Fruit fly (Drosophila melanogaster) whole organism, embryonic: Measurements from ENCODE around the gene TbCMF46.

Experiments
- Asciz ChIP-seq: fragments of 200-800 bp; sonication (Bioruptor generic); optimal IDR thresholded peaks from 2 replicates; lab custom pipeline; 2017; ENCODE audit warnings: missing biosample characterization, mild to moderate bottlenecking, missing genetic modification characterization, missing genetic modification reagents
- B-H2 ChIP-seq: fragments of 200-800 bp; sonication (Bioruptor generic); optimal IDR thresholded peaks from 2 replicates; lab custom pipeline; 2018; ENCODE audit warnings: missing biosample characterization, mild to moderate bottlenecking, missing genetic modification characterization
- BEAF-32 ChIP-seq: fragments of 200-800 bp; sonication (Bioruptor generic); optimal IDR thresholded peaks from 3 replicates; lab custom pipeline; 2017; ENCODE audit warnings: missing biosample characterization, missing genetic modification characterization, mild to moderate bottlenecking, moderate library complexity, missing genetic modification reagents
- CG1024 ChIP-seq: fragments of 200-800 bp; sonication (Bioruptor generic); IDR thresholded peaks from 2 replicates; pipeline ENCODE4 v1.3.6; 2022; ENCODE audit warnings: missing biosample characterization, missing genetic modification characterization
- CG11247 ChIP-seq: fragments of 200-800 bp; sonication (Bioruptor generic); IDR thresholded peaks from 2 replicates; pipeline ENCODE4 v1.3.6; 2022; ENCODE audit warnings: missing biosample characterization, missing genetic modification characterization
- CG11504 ChIP-seq: fragments of 200-800 bp; sonication (Bioruptor generic); optimal IDR thresholded peaks from 3 replicates; lab custom pipeline; 2019; ENCODE audit warnings: missing biosample characterization, mild to moderate bottlenecking, missing genetic modification characterization, moderate library complexity
- CG11695 ChIP-seq: fragments of 200-800 bp; sonication (Bioruptor generic); IDR thresholded peaks from 3 replicates; pipeline ENCODE4 v1.3.6; 2022; ENCODE audit warnings: missing biosample characterization, missing genetic modification characterization
- CG12744 ChIP-seq: fragments of 200-800 bp; sonication (Bioruptor generic); optimal IDR thresholded peaks from 2 replicates; lab custom pipeline; 2016; ENCODE audit warnings: missing biosample characterization, missing genetic modification characterization
- CG15514 ChIP-seq: fragments of 200-800 bp; sonication (Bioruptor generic); optimal IDR thresholded peaks from 3 replicates; lab custom pipeline; 2017; ENCODE audit warnings: missing biosample characterization, missing genetic modification characterization, mild to moderate bottlenecking, moderate library complexity, missing genetic modification reagents
- CG17186 ChIP-seq: fragments of 200-800 bp; sonication (Bioruptor generic); optimal IDR thresholded peaks from 3 replicates; lab custom pipeline; 2017; ENCODE audit warnings: missing biosample characterization, missing genetic modification reagents, missing genetic modification characterization
- CG2875 ChIP-seq: fragments of 200-800 bp; sonication (Bioruptor generic); optimal IDR thresholded peaks from 2 replicates; lab custom pipeline; 2017; ENCODE audit warnings: missing biosample characterization, mild to moderate bottlenecking, missing genetic modification characterization, missing genetic modification reagents
- CG31365 ChIP-seq: fragments of 200-800 bp; sonication (Bioruptor generic); optimal IDR thresholded peaks from 2 replicates; lab custom pipeline; 2018; ENCODE audit warnings: missing biosample characterization, mild to moderate bottlenecking, missing genetic modification characterization
- CG31388 ChIP-seq: fragments of 200-800 bp; sonication (Bioruptor generic); optimal IDR thresholded peaks from 2 replicates; lab custom pipeline; 2016; ENCODE audit warnings: missing biosample characterization, missing genetic modification characterization
- CG3163 ChIP-seq: fragments of 200-800 bp; sonication (Bioruptor generic); optimal IDR thresholded peaks from 3 replicates; lab custom pipeline; 2016; ENCODE audit warnings: missing biosample characterization, missing genetic modification characterization
- CG34224 ChIP-seq: fragments of 200-800 bp; sonication (Bioruptor generic); IDR thresholded peaks from 3 replicates; pipeline ENCODE4 v1.3.6; 2022; ENCODE audit warnings: missing biosample characterization, missing genetic modification characterization; ENCODE audit not compliant: partially characterized antibody
- CG4707 ChIP-seq: fragments of 200-800 bp; sonication (Bioruptor generic); optimal IDR thresholded peaks from 2 replicates; lab custom pipeline; 2018; ENCODE audit warnings: missing biosample characterization, mild to moderate bottlenecking, missing genetic modification characterization, moderate library complexity
- CG5245 ChIP-seq: fragments of 200-800 bp; sonication (Bioruptor generic); optimal IDR thresholded peaks from 3 replicates; lab custom pipeline; 2016; ENCODE audit warnings: missing biosample characterization, missing genetic modification characterization
- CG8944 ChIP-seq: fragments of 200-800 bp; sonication (Bioruptor generic); optimal IDR thresholded peaks from 3 replicates; lab custom pipeline; 2016; ENCODE audit warnings: missing biosample characterization, missing genetic modification characterization
- CG9609 ChIP-seq: fragments of 200-800 bp; sonication (Bioruptor generic); optimal IDR thresholded peaks from 3 replicates; lab custom pipeline; 2016; ENCODE audit warnings: missing biosample characterization, missing genetic modification characterization
- CG9727 ChIP-seq: fragments of 200-800 bp; sonication (Bioruptor generic); optimal IDR thresholded peaks from 3 replicates; lab custom pipeline; 2017; ENCODE audit warnings: missing biosample characterization, mild to moderate bottlenecking, missing genetic modification characterization
- CG9876 ChIP-seq: fragments of 200-800 bp; sonication (Bioruptor generic); optimal IDR thresholded peaks from 2 replicates; lab custom pipeline; 2016; ENCODE audit warnings: missing biosample characterization, missing genetic modification characterization
- CHES-1-like ChIP-seq: fragments of 200-800 bp; sonication (Bioruptor generic); optimal IDR thresholded peaks from 2 replicates; lab custom pipeline; 2016; ENCODE audit warnings: missing biosample characterization, missing genetic modification characterization
- D19A ChIP-seq: fragments of 200-800 bp; optimal IDR thresholded peaks from 3 replicates; lab custom pipeline; 2019; ENCODE audit warnings: missing biosample characterization, mild to moderate bottlenecking, missing genetic modification characterization, moderate library complexity
- Eip74EF ChIP-seq, 2 experiments: fragments of 200-800 bp in 1 of 2; fragments of >200 bp in 1 of 2; sonication (Bioruptor generic) in 1 of 2; optimal IDR thresholded peaks; 2 replicates each; lab custom pipeline; 2017 to 2019; ENCODE audit warnings: missing biosample characterization in 2 of 2, missing genetic modification characterization in 2 of 2, mild to moderate bottlenecking in 1 of 2, moderate library complexity in 1 of 2
- HLH3B ChIP-seq: fragments of 200-800 bp; sonication (Bioruptor generic); IDR thresholded peaks from 2 replicates; pipeline ENCODE4 v1.3.6; 2022; ENCODE audit warnings: missing biosample characterization, missing genetic modification characterization
- HLH54F ChIP-seq: fragments of 200-800 bp; sonication (Bioruptor generic); optimal IDR thresholded peaks from 3 replicates; lab custom pipeline; 2016; ENCODE audit warnings: missing biosample characterization, missing genetic modification characterization
- Hand ChIP-seq: fragments of 200-800 bp; sonication (Bioruptor generic); optimal IDR thresholded peaks from 2 replicates; lab custom pipeline; 2017; ENCODE audit warnings: mild to moderate bottlenecking, missing biosample characterization, missing genetic modification reagents, missing genetic modification characterization
- Hmx ChIP-seq: fragments of 200-800 bp; sonication (Bioruptor generic); optimal IDR thresholded peaks from 2 replicates; lab custom pipeline; 2016; ENCODE audit warnings: missing biosample characterization, missing genetic modification characterization
- Lpt ChIP-seq: fragments of >200 bp; optimal IDR thresholded peaks from 2 replicates; lab custom pipeline; 2018; ENCODE audit warnings: missing biosample characterization, missing genetic modification characterization
- Max ChIP-seq: fragments of 200-800 bp; sonication (Bioruptor generic); optimal IDR thresholded peaks from 2 replicates; lab custom pipeline; 2016; ENCODE audit warnings: missing biosample characterization, mild to moderate bottlenecking, missing genetic modification characterization
- Oaz ChIP-seq: fragments of 200-800 bp; sonication (Bioruptor generic); IDR thresholded peaks from 2 replicates; pipeline ENCODE4 v1.3.6; 2022; ENCODE audit warnings: missing biosample characterization, missing genetic modification characterization
- PHDP ChIP-seq: fragments of 200-800 bp; sonication (Bioruptor generic); optimal IDR thresholded peaks from 3 replicates; lab custom pipeline; 2018; ENCODE audit warnings: missing biosample characterization, mild to moderate bottlenecking, missing genetic modification characterization, moderate library complexity
- Ptx1 ChIP-seq: fragments of 200-800 bp; sonication (Bioruptor generic); IDR thresholded peaks from 2 replicates; pipeline ENCODE4 v1.3.6; 2022; ENCODE audit warnings: missing biosample characterization, missing genetic modification characterization
- Sox102F ChIP-seq: fragments of 200-800 bp; sonication (Bioruptor generic); optimal IDR thresholded peaks from 2 replicates; lab custom pipeline; 2018; ENCODE audit warnings: missing biosample characterization, mild to moderate bottlenecking, missing genetic modification characterization, moderate library complexity
- Taf1 ChIP-seq: fragments of 200-800 bp; sonication (Bioruptor generic); IDR thresholded peaks from 2 replicates; pipeline ENCODE4 v1.3.6; 2022; ENCODE audit warnings: missing biosample characterization, missing genetic modification characterization
- Vsx1 ChIP-seq: fragments of 200-800 bp; sonication (Bioruptor generic); optimal IDR thresholded peaks from 2 replicates; lab custom pipeline; 2017; ENCODE audit warnings: missing biosample characterization, mild to moderate bottlenecking, missing genetic modification characterization, missing genetic modification reagents
- amos ChIP-seq: fragments of 200-800 bp; sonication (Bioruptor generic); IDR thresholded peaks from 2 replicates; pipeline ENCODE4 v1.3.6; 2022; ENCODE audit warnings: missing biosample characterization, missing genetic modification characterization; ENCODE audit not compliant: partially characterized antibody
- ap ChIP-seq: fragments of 200-800 bp; sonication (Bioruptor generic); IDR thresholded peaks from 2 replicates; pipeline ENCODE4 v1.3.6; 2022; ENCODE audit warnings: missing biosample characterization, missing genetic modification characterization
- ase ChIP-seq: fragments of 200-800 bp; sonication (Bioruptor generic); IDR thresholded peaks from 3 replicates; pipeline ENCODE4 v1.3.6; 2022; ENCODE audit warnings: missing biosample characterization, missing genetic modification characterization
- br ChIP-seq: fragments of >200 bp; optimal IDR thresholded peaks from 2 replicates; lab custom pipeline; 2017
- eve ChIP-seq, 2 experiments: fragments of >200 bp; optimal IDR thresholded peaks; 2 replicates each; lab custom pipeline; 2017; ENCODE audit warnings: missing biosample characterization in 2 of 2, missing genetic modification characterization in 2 of 2
- fd96Cb ChIP-seq: fragments of 200-800 bp; sonication (Bioruptor generic); optimal IDR thresholded peaks from 2 replicates; lab custom pipeline; 2018; ENCODE audit warnings: missing biosample characterization, mild to moderate bottlenecking, missing genetic modification characterization, moderate library complexity
- grn ChIP-seq: fragments of 200-800 bp; sonication (Bioruptor generic); optimal IDR thresholded peaks from 3 replicates; lab custom pipeline; 2017; ENCODE audit warnings: missing biosample characterization, missing genetic modification characterization
- her ChIP-seq: fragments of 200-800 bp; sonication (Bioruptor generic); optimal IDR thresholded peaks from 2 replicates; lab custom pipeline; 2016; ENCODE audit warnings: missing biosample characterization, missing genetic modification characterization
- jigr1 ChIP-seq: fragments of 200-800 bp; sonication (Bioruptor generic); IDR thresholded peaks from 3 replicates; pipeline ENCODE4 v1.3.6; 2022; ENCODE audit warnings: missing biosample characterization, missing genetic modification characterization
- pzg ChIP-seq: fragments of 200-800 bp; sonication (Bioruptor generic); optimal IDR thresholded peaks from 3 replicates; lab custom pipeline; 2018; ENCODE audit warnings: missing biosample characterization, mild to moderate bottlenecking, missing genetic modification characterization, moderate library complexity
- salm ChIP-seq: fragments of 200-800 bp; sonication (Bioruptor generic); optimal IDR thresholded peaks from 2 replicates; lab custom pipeline; 2018; ENCODE audit warnings: missing biosample characterization, mild to moderate bottlenecking, missing genetic modification characterization
- slp2 ChIP-seq: fragments of 200-800 bp; sonication (Bioruptor generic); optimal IDR thresholded peaks from 2 replicates; lab custom pipeline; 2016; ENCODE audit warnings: missing biosample characterization, missing genetic modification characterization
- sqz ChIP-seq: fragments of 200-800 bp; sonication (Bioruptor generic); optimal IDR thresholded peaks from 3 replicates; lab custom pipeline; 2018; ENCODE audit warnings: missing biosample characterization, mild to moderate bottlenecking, missing genetic modification characterization
- wor ChIP-seq: fragments of 200-800 bp; sonication (Bioruptor generic); IDR thresholded peaks from 2 replicates; pipeline ENCODE4 v1.3.6; 2022; ENCODE audit warnings: missing biosample characterization, missing genetic modification characterization
- z ChIP-seq: fragments of 200-800 bp; sonication (Bioruptor generic); IDR thresholded peaks from 3 replicates; pipeline ENCODE4 v1.3.6; 2022; ENCODE audit warnings: missing biosample characterization, missing genetic modification characterization
- zen2 ChIP-seq: fragments of 200-800 bp; sonication (Bioruptor generic); IDR thresholded peaks from 3 replicates; pipeline ENCODE4 v1.3.6; 2022; ENCODE audit warnings: missing biosample characterization, missing genetic modification characterization; ENCODE audit not compliant: partially characterized antibody

The TbCMF46 gene

DNA sequence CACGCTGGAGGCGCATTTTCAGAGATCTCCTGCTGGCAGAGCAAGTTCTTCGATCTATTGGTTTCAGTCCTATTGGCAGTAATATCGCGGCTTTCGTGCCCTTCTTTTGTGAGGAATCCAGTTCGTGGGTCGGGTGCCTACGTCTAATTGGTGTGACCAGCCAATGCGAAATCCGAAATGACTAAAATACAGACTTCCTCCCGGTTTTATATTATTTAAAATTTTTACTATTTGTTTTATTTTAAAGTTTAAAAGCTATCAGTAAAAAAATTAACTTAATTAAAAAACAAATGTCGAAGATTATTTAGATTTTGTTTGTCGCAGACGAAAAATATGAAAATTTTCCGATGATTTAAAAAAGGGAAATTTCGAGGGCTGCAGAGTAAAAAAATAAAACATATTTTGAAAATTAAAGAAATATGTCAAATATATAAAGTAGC, 39.0 kb upstream of the TbCMF46 start, which contains the start of gene CG5850 (continued):
- no peak for TF ChIP-seq zen2 (GFP tag; lab: Robert Waterston, UW)
- no peak for TF ChIP-seq Hmx (GFP tag; lab: Kevin White, UChicago)
- no peak for TF ChIP-seq CG4707 (GFP tag; lab: Kevin White, UChicago)
- no peak for TF ChIP-seq CG1024 (GFP tag; lab: Robert Waterston, UW)
- no peak for TF ChIP-seq z (GFP tag; lab: Robert Waterston, UW)
- no peak for TF ChIP-seq jigr1
- TF ChIP-seq Eip74EF (GFP tag; optimal IDR thresholded peaks at IDR 0.05; lab: Kevin White, UChicago) = no peak
- TF ChIP-seq HLH54F (GFP tag; lab: Kevin White, UChicago) = no peak
- TF ChIP-seq CG34224 (GFP tag; lab: Robert Waterston, UW) = 0 out of 3 replicates have a peak, but pooled peaks have one; percentile 25
- no peak for TF ChIP-seq CG31365 (tag; lab: Kevin White, UChicago)
- peak; percentile 38 for TF ChIP-seq D19A (tag; lab: Kevin White, UChicago)
- TF ChIP-seq BEAF-32 = peak; percentile 18
- no peak for TF ChIP-seq salm
- no peak for TF ChIP-seq Ptx1 (GFP tag; lab: Robert Waterston, UW)
- no peak for TF ChIP-seq amos (GFP tag; lab: Robert Waterston, UW)
- TF ChIP-seq CG9609 (GFP tag; lab: Kevin White, UChicago) = no peak
- TF ChIP-seq CG12744 (GFP tag; lab: Kevin White, UChicago) = no peak
- no peak for TF ChIP-seq CG17186 (GFP tag; lab: Kevin White, UChicago)
- no peak for TF ChIP-seq CG11247 (GFP tag; lab: Robert Waterston, UW)
- no peak for TF ChIP-seq grn (GFP tag; lab: Kevin White, UChicago)
- no peak for TF ChIP-seq Hand (GFP tag; lab: Kevin White, UChicago)
- TF ChIP-seq CG11695 = no peak
- no peak for TF ChIP-seq her (GFP tag; lab: Kevin White, UChicago)
- no peak for TF ChIP-seq CHES-1-like (GFP tag; lab: Kevin White, UChicago)
- TF ChIP-seq CG9876 (GFP tag; lab: Kevin White, UChicago) = no peak
- peak; percentile 45 for TF ChIP-seq PHDP (tag; lab: Kevin White, UChicago)
- no peak for TF ChIP-seq Oaz (GFP tag; lab: Robert Waterston, UW)
- TF ChIP-seq Lpt = no peak
- no peak for TF ChIP-seq CG9727 (GFP tag; lab: Kevin White, UChicago)
- no peak for TF ChIP-seq B-H2 (GFP tag; lab: Kevin White, UChicago)
- TF ChIP-seq CG5245 = no peak
- no peak for TF ChIP-seq slp2
- no peak for TF ChIP-seq ap (GFP tag; lab: Robert Waterston, UW)
- TF ChIP-seq Sox102F (GFP tag; lab: Kevin White, UChicago) = no peak
- no peak for TF ChIP-seq ase (GFP tag; lab: Robert Waterston, UW)
- no peak for TF ChIP-seq Taf1 (GFP tag; lab: Robert Waterston, UW)
- no peak for TF ChIP-seq CG31388
- no peak for TF ChIP-seq Vsx1 (GFP tag; lab: Kevin White, UChicago)
- no peak for TF ChIP-seq CG8944 (GFP tag; lab: Kevin White, UChicago)
- TF ChIP-seq HLH3B (GFP tag; lab: Robert Waterston, UW) = no peak
- TF ChIP-seq CG15514 (GFP tag; lab: Kevin White, UChicago) = peak; percentile 32
- no peak for TF ChIP-seq eve (GFP tag; optimal IDR thresholded peaks at IDR 0.05; lab: Kevin White, UChicago)
- peak; percentile 29 for TF ChIP-seq pzg (GFP tag; lab: Kevin White, UChicago)
- TF ChIP-seq fd96Cb (tag; lab: Kevin White, UChicago) = no peak
- TF ChIP-seq CG11504 = no peak
- TF ChIP-seq br (lab: Kevin White, UChicago) = no peak
- TF ChIP-seq wor (GFP tag; lab: Robert Waterston, UW) = no peak
- no peak for TF ChIP-seq CG3163
- TF ChIP-seq sqz (GFP tag; lab: Kevin White, UChicago) = peak; percentile 34
- TF ChIP-seq CG2875 (GFP tag; lab: Kevin White, UChicago) = no peak
- no peak for TF ChIP-seq Asciz
- TF ChIP-seq Max (GFP tag; lab: Kevin White, UChicago) = no peak
